Worm (Caenorhabditis elegans): ENCODE data around the gene arx-5.
A peak's percentile ranks its signal among the peaks of the same experiment; 100 is the strongest.

The arx-5 gene

DNA sequence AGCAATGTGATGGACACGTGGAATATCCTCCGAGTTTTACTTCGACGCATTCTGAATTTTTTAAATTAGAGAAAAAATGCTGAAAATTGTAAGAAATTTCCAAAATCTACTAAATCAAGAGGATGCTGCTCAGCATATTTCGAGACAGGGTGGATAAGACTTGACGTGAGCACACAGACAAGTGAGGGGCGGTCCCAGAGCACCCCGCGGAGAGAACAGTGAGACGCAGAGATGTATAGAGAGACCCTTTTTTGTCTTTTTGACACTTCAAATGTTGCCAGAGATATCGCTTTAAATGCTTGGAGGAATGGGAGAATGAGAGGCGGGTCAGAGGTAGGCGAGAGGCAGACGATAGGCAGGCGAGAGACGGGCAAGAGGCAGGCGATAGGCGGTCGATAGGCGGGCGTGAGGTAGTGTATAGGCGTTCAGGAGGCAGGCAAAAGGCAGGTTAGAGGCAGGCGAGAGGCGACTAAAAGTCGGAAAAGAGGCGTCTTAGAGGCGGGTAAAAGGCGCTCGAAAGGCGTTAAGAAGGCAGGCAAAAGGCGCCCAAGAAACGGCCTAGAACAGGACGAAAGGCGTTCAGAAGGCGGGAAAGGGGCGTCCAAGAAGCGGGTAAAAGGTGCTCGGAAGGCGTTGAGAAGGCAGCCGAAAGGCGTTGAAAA lies 38.1 kb downstream of the arx-5 start, which contains the start of gene gab-1:
Gene gab-1, minus strand, starts transcription at position 51 of the 662 bp plus-strand sequence.
- no peak for TF ChIP-seq lin-35 (GFP tag; optimal IDR thresholded peaks at IDR 0.05)
- no peak for TF ChIP-seq lin-13 (GFP tag; optimal IDR thresholded peaks at IDR 0.05)
- TF ChIP-seq skn-1 (tag; optimal IDR thresholded peaks at IDR 0.05): no peak
- no peak for TF ChIP-seq efl-3 (GFP tag; optimal IDR thresholded peaks at IDR 0.05)
- no peak for TF ChIP-seq isw-1 (GFP tag; IDR thresholded peaks at IDR 0.05)
- no peak for TF ChIP-seq elt-2 (tag; optimal IDR thresholded peaks at IDR 0.05)

DNA sequence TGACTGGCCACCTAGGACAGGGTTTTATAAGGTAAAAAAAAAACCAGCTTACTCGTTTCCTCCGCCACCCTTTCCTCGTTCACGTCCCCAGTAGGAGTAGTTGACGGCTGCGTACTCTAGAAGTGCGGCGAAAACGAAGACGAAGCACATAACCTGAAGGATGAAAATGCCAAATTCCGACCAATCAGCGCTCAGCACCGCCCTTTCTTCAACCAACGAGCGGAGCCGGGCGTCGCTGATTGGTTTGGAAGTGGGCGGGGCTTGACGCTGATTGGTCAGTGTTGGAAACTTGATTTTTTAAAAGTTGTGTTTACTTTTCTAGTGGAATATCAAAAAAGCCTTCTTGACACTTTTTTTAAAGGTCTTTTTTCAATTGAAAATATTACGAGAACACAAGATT lies 44.1 kb downstream of the arx-5 start:
- TF ChIP-seq snpc-4 (tag; optimal IDR thresholded peaks at IDR 0.05) (no peak), efl-1 (optimal IDR thresholded peaks at IDR 0.05) (no peak), efl-1 (GFP tag; optimal IDR thresholded peaks at IDR 0.05 in 1 of 2) (peak in 1 of 2 experiments; percentile 76), vab-15 (tag; optimal IDR thresholded peaks at IDR 0.05) (no peak), lin-15B (tag; optimal IDR thresholded peaks at IDR 0.05) (no peak), zip-4 (GFP tag; optimal IDR thresholded peaks at IDR 0.05) (no peak), sup-37 (GFP tag; optimal IDR thresholded peaks at IDR 0.05) (no peak), dpl-1 (GFP tag; optimal IDR thresholded peaks at IDR 0.05) (no peak)

Measured in whole organism, L1 larva.